Fruit fly (Drosophila melanogaster): Measurements from ENCODE around the gene CG46394.

The CG46394 gene

dm6 chr3L:11609835-11610234 is 9.7 kb downstream of the CG46394 start, which contains the start of gene CG42832:
TSS of gene CG42832 (plus strand) at chr3L:11610135.
- no peak for TF ChIP-seq CG8478 (optimal IDR thresholded peaks at IDR 0.05)
- TF ChIP-seq EcR (GFP tag; optimal IDR thresholded peaks at IDR 0.05), result no peak
- TF ChIP-seq Dll (optimal IDR thresholded peaks at IDR 0.05), result no peak
- TF ChIP-seq pan (optimal IDR thresholded peaks at IDR 0.05), result no peak
- no peak for TF ChIP-seq psq (optimal IDR thresholded peaks at IDR 0.05)
- TF ChIP-seq usp (GFP tag; optimal IDR thresholded peaks at IDR 0.05), result no peak

- TF ChIP-seq CG8478 (optimal IDR thresholded peaks at IDR 0.05) (no peak), pan (optimal IDR thresholded peaks at IDR 0.05) (no peak), usp (GFP tag; optimal IDR thresholded peaks at IDR 0.05) (no peak), EcR (GFP tag; optimal IDR thresholded peaks at IDR 0.05) (no peak), Dll (optimal IDR thresholded peaks at IDR 0.05) (no peak), psq (optimal IDR thresholded peaks at IDR 0.05) (no peak)
Observed at dm6 chr3L:11620001-11620400, 19.8 kb downstream of the CG46394 start, which contains the start of gene Muc68Ca. TSS of gene Muc68Ca (minus strand) at chr3L:11620101.

dm6 chr3L:11622750-11623149 is 22.6 kb downstream of the CG46394 start:
- no peak for TF ChIP-seq psq (optimal IDR thresholded peaks at IDR 0.05)
- no peak for TF ChIP-seq pan (optimal IDR thresholded peaks at IDR 0.05)
- TF ChIP-seq CG8478 (optimal IDR thresholded peaks at IDR 0.05), result no peak
- TF ChIP-seq Dll (optimal IDR thresholded peaks at IDR 0.05), result no peak
- TF ChIP-seq EcR (GFP tag; optimal IDR thresholded peaks at IDR 0.05), result no peak
- no peak for TF ChIP-seq usp (GFP tag; optimal IDR thresholded peaks at IDR 0.05)

dm6 chr3L:11623245-11623883 is 23.2 kb downstream of the CG46394 start:
- TF ChIP-seq usp (GFP tag; optimal IDR thresholded peaks at IDR 0.05), result no peak
- no peak for TF ChIP-seq pan (optimal IDR thresholded peaks at IDR 0.05)
- TF ChIP-seq EcR (GFP tag; optimal IDR thresholded peaks at IDR 0.05), result no peak
- TF ChIP-seq Dll (optimal IDR thresholded peaks at IDR 0.05), result no peak
- no peak for TF ChIP-seq CG8478 (optimal IDR thresholded peaks at IDR 0.05)
- no peak for TF ChIP-seq psq (optimal IDR thresholded peaks at IDR 0.05)

DNA sequence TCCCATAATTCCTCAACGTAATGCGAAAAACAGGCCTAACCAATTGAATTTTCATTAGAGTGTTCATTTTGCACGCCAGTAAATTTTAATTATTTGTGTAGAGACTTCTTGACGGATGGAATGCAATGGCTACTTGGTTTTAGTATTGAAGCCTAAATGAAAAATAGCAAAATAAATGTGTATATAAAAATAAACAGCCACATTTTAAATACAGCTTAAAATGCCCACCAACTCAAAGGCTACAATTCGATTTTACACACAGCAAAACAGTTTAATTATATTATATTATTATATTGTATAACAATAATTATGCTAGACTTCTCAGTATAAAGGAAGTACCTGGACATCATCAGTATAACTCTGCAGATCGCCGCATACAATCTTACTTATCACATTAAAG is 24.1 kb downstream of the CG46394 start, which contains the start of gene Akr1B:
Gene Akr1B, minus strand, starts transcription at position 101 of the 400 bp plus-strand sequence.
- TF ChIP-seq usp (GFP tag; optimal IDR thresholded peaks at IDR 0.05), result no peak
- TF ChIP-seq Dll (optimal IDR thresholded peaks at IDR 0.05), result no peak
- TF ChIP-seq EcR (GFP tag; optimal IDR thresholded peaks at IDR 0.05), result no peak
- TF ChIP-seq psq (optimal IDR thresholded peaks at IDR 0.05), result no peak

DNA sequence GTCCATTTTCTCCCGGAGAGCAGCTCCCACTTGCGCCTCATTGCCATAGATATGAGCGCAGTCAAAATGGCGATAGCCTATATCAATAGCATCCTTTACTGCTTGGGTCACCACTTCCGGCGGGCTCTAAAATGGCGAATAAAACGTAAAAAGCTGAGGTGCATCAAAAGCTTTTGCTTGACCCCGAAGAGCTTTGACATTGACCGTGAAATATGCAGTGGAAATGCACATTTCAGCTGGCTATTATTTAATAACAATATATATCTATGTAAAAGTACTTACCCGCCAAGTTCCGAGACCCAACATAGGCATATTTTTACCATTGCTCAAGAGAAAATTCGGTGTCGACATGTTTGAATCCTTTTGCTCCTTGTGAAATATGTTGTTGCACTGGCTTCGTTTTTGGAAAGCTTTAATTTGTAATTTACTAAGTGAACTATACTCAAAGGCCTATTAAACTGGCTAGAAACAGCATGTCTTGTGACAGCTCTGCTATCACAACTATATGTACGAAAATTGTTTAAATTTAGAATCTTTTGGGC is 25.5 kb downstream of the CG46394 start, which contains the start of gene CG6083:
Gene CG6083, minus strand, starts transcription at position 492 of the 542 bp plus-strand sequence.
- TF ChIP-seq usp (GFP tag; optimal IDR thresholded peaks at IDR 0.05) (no peak), psq (optimal IDR thresholded peaks at IDR 0.05) (no peak)

- no peak for TF ChIP-seq pan (optimal IDR thresholded peaks at IDR 0.05)
- TF ChIP-seq psq (optimal IDR thresholded peaks at IDR 0.05), result no peak
- TF ChIP-seq EcR (GFP tag; optimal IDR thresholded peaks at IDR 0.05), result no peak
Observed at dm6 chr3L:11626229-11626826, 26.2 kb downstream of the CG46394 start, which contains the start of gene PCID2. TSS of gene PCID2 (plus strand) at chr3L:11626441.

- no peak for TF ChIP-seq Dll (optimal IDR thresholded peaks at IDR 0.05)
Observed at dm6 chr3L:11627819-11628483, 27.8 kb downstream of the CG46394 start, which contains the start of gene Apt1. TSS of gene Apt1 (plus strand) at chr3L:11628037.

DNA sequence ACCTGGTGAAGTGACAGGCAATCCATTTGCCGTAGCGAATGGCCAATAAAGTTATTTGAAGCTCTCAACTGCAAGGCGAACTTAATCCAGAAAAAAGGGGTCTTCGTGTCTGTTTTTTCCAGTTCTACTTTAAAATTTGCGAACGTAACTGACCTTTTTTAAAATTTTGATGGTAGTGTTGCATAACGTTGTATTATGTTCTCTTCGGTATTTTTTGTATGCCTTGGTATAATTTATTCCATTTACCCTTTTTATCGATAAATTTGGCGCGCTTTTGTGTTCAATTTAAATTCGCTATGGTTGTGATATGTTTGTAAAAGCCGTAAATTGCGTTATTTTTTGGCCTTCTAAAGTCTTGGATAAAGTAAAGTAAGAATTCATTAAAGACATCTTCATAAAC is 30.5 kb downstream of the CG46394 start:
- TF ChIP-seq pan (optimal IDR thresholded peaks at IDR 0.05) (no peak), Dll (optimal IDR thresholded peaks at IDR 0.05) (no peak), EcR (GFP tag; optimal IDR thresholded peaks at IDR 0.05) (no peak), psq (optimal IDR thresholded peaks at IDR 0.05) (no peak), usp (GFP tag; optimal IDR thresholded peaks at IDR 0.05) (no peak), CG8478 (optimal IDR thresholded peaks at IDR 0.05) (no peak)

dm6 chr3L:11631092-11631491 is 30.9 kb downstream of the CG46394 start, which contains the start of gene CG32091:
TSS of gene CG32091 (plus strand) at chr3L:11631392.
- TF ChIP-seq psq (optimal IDR thresholded peaks at IDR 0.05) (no peak), Dll (optimal IDR thresholded peaks at IDR 0.05) (no peak), pan (optimal IDR thresholded peaks at IDR 0.05) (no peak), EcR (GFP tag; optimal IDR thresholded peaks at IDR 0.05) (no peak), usp (GFP tag; optimal IDR thresholded peaks at IDR 0.05) (no peak), CG8478 (optimal IDR thresholded peaks at IDR 0.05) (no peak)

DNA sequence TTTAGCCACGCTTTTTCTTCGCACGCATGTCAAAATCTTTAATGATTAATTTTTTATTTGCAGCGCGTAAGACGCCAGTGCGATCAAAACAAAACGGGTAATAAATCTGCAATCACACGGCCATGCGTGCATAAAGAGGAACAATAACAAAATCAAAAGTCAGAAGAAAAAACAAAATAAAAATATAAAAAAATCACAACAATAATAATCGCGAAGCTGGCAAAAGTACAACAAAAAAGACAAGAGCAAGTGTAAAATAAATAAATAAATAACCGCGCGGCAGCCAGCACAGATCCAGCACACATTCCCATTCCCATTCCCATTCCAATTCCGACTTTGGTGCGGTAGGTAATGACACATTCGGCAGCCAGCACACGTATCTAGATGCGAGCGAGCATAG is 34.4 kb downstream of the CG46394 start:
- no peak for TF ChIP-seq pan (optimal IDR thresholded peaks at IDR 0.05)

- no peak for TF ChIP-seq usp (GFP tag; optimal IDR thresholded peaks at IDR 0.05)
- no peak for TF ChIP-seq CG8478 (optimal IDR thresholded peaks at IDR 0.05)
- no peak for TF ChIP-seq EcR (GFP tag; optimal IDR thresholded peaks at IDR 0.05)
- no peak for TF ChIP-seq Dll (optimal IDR thresholded peaks at IDR 0.05)
- no peak for TF ChIP-seq psq (optimal IDR thresholded peaks at IDR 0.05)
- TF ChIP-seq pan (optimal IDR thresholded peaks at IDR 0.05), result no peak
Observed at dm6 chr3L:11636829-11637228, 36.7 kb downstream of the CG46394 start.

Measured in whole organism.